Worm (Caenorhabditis elegans) whole organism, L1 larva: ENCODE results near the gene hda-11.

Experiments
- ceh-88 ChIP-seq: fragments of 200-800 bp; sonication (Bioruptor generic); IDR thresholded peaks from 2 replicates; pipeline ENCODE4 v1.3.6; 2022; ENCODE audit warnings: missing genetic modification characterization, missing compliant biosample characterization
- egl-27 ChIP-seq, 2 experiments: fragments of 150-350 bp in 1 of 2; sonication (generic microtip); optimal IDR thresholded peaks; 3 replicates each; lab custom pipeline; 2017 to 2018; ENCODE audit warnings: missing biosample characterization in 2 of 2, missing genetic modification characterization in 2 of 2, missing genetic modification reagents in 2 of 2
- lin-35 ChIP-seq, 2 experiments: fragments of 150-350 bp; optimal IDR thresholded peaks; 2 replicates each; lab custom pipeline; 2014; ENCODE audit warnings: missing biosample characterization in 2 of 2, missing genetic modification characterization in 2 of 2, missing genetic modification reagents in 2 of 2

- TF ChIP-seq ceh-88 (GFP tag; lab: Robert Waterston, UW): no peak
- no peak for TF ChIP-seq lin-35 (GFP tag; optimal IDR thresholded peaks at IDR 0.05; lab: Kevin White, UChicago)
- no peak for TF ChIP-seq egl-27 (tag; optimal IDR thresholded peaks at IDR 0.05; lab: Kevin White, UChicago)
These were observed 36.0 kb upstream of the hda-11 start, which contains the start of gene ncx-5 for ce11 chrV:10489998-10490397.
